Fruit fly (Drosophila melanogaster) S2 (cell line): ENCODE measurements around the gene upSET.

Experiments used
- CG8478 ChIP-seq: fragments of >200 bp; optimal IDR thresholded peaks from 2 replicates; lab custom pipeline; 2018
- CTCF ChIP-seq, 2 experiments: fragments of >200 bp; optimal IDR thresholded peaks; 2 replicates each; lab custom pipeline; 2018

- no peak for TF ChIP-seq CG8478 (lab: Kevin White, UChicago)
- no peak for TF ChIP-seq CTCF (optimal IDR thresholded peaks at IDR 0.05; lab: Kevin White, UChicago)
Observed at dm6 chr3L:13973377-13974111, 28.4 kb upstream of the upSET start, which contains the start of the genes CG13738 and Hsc70-1.
